Fruit fly (Drosophila melanogaster) ovary, adult (tissue): ENCODE results near the gene CG32053.

Experiments used
- CG17801 ChIP-seq: fragments of 200-800 bp; optimal IDR thresholded peaks from 2 replicates; lab custom pipeline; 2019; ENCODE audit warnings: missing biosample characterization, mild to moderate bottlenecking, missing genetic modification characterization, moderate library complexity; ENCODE audit not compliant: partially characterized antibody

The CG32053 gene

DNA sequence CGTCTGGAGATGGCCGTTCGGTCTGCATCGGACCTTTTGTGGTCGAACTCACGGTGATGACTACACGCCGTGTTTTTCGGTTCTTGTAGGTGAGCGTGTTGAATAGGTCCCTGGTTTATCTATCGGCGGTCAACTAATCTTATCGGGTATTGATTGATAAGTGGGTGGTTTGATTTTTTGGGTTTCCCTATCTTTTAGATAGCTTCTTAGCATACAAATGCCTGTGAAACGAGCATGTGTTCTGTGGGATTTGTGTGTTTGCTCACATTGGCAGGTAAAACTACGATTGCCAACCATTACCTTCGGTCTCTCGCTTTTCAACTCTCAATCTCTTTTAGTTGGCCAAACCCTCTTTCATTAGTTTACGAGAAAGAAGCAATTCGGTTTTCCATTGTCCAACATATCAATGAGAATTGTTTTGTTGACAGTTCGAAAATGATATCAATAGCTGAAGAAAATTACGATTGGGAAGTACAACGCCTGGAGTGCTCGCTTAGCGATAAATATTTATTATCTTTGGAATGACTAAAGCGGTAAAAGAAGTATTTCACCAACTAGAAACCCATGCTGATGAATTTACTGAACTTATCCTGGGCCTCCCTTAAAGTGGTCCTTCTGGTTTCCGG is at the start of gene CG32053:
Gene CG32053, minus strand, starts transcription at position 69 of the 626 bp plus-strand sequence.
- TF ChIP-seq CG17801, result no peak

DNA sequence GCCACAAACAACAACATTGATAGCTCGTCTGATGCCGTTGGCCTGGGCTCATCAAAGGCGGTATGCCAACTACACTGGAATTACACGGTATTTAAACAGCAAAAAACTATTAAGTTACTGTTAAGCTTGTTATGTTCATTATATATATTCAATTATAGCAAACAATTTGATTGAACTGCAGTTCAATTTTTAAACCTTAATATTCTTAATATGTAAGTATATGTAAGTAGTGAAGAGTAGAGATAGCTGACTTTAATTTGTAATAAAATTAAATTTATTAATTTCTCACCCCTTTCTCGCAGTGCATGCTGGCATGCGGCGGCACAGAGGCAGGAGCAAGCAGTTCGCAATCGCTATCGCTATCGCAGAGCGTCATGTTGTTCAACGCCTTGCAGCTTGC is 18.2 kb upstream of the CG32053 start:
- TF ChIP-seq CG17801, result no peak

DNA sequence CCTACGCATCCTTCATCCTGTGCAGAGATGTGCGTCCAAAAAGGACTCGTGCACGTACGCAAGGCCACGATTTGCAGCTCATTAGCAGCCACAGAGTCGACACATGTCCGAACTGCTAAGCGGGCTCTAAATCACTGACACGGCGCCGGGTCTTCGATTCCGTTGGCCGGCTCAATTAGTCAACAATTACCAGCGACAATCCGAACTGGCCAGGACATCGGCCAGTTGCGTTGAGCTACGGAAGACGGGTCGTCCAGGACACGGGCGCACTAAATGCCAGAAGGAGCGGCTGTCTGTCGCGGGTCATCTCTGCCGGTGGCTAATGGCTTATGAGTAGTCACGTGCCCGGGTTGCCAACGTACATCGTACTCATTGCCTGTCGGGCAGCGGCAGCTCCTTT is 13.7 kb upstream of the CG32053 start:
- TF ChIP-seq CG17801, result no peak

DNA sequence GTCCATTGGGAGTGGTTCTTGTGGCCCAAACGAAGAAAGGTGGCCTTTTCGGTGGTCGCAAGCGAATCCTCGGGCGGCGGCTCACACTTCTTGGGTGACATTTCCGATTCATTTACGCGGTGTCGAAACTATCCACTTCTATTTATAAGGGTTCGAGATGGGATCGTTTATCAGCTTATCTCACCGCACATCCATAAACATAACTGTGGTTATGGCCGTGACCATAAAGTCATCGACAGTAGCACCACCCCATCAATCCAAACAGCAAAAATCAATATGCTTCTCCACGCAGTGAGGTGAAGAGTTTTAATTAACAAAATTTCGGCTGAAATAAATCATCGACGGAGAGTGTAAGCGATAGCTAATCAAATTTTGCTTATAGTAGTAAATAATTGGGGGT is 8.6 kb upstream of the CG32053 start, which contains the start of gene CG42826:
Gene CG42826, minus strand, starts transcription at position 101 of the 400 bp plus-strand sequence.
- no peak for TF ChIP-seq CG17801

DNA sequence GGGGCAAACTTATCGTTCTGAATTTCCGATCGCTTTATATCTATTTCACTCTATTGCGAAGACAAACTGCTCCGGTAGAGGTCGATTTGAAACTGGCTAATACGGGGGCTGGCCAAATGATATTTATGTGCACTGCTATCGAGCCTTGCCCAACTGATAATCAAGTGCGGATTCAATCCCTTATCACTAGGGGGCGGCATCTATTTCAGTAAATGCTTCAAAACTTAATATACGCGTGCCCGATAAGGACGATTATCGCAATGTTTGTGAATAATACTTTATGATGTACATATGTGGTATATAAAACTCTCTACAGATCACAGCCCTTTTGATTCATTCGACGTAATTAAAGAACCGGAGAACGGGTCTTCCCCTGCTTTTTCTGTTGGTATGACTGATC is 5.9 kb upstream of the CG32053 start, which contains the start of gene Srg2:
Gene Srg2, minus strand, starts transcription at position 101 of the 400 bp plus-strand sequence.
- TF ChIP-seq CG17801, result no peak

DNA sequence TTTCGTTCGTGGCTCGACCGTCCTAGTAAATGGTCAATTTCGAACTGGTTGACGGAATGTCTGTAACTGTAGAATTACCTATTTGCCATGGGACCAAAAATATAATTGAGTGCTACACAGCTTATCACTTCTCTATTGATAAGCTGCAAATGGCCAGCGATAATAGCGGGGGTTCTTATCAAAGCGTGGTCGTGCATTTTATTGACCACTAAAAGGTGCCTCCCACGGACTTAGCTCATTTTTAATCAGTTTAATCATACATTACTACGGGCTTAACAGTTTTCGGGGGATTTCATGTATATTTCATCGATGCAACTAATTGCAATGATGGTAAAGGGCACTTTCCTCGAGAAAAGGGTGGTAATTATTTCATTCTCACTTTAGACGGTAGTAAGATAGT is 2.6 kb upstream of the CG32053 start, which contains the start of gene CG32054:
Gene CG32054, minus strand, starts transcription at position 17 of the 400 bp plus-strand sequence.
- no peak for TF ChIP-seq CG17801

DNA sequence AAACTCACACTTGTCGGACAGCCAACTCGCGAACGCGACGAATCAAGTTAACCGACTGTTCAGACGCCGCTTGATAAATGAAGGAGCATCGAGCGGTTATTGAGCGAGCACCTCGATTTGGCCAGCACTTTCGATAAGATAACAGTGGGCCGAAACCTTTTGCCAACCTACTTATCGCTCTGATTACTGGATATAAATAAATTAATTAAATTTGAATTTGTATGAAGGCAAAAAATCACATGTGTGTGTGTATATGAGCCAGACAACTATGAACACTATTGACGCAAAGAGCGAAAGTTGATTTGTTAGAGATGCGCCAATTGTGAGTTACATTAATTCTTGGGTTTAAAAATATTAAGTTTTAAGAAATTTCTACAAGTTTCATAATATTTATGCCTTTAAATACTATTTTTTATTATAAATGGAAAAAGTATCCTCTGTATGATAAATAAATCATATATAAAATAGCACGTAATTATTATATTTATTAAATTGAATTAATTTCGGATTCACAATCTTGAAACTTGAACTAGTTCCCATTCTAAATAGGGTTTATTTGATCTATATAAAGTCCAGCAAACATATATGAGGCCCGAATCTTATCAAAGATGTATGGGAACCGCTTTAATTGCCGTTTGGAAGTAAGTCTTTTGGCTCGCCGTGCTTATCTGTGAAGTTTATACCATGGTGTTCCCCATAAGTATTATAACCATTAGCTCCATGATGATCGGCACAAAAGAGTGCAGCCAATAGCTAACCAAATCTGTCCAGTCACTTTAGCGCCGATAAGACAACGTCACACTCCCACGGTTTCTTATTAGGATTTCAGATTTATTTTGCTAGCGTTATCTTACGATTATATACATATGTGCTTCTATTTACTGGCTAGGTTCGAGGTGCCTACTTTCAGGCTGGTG is 2.5 kb downstream of the CG32053 start, which contains the start of gene CG14160:
Gene CG14160, minus strand, starts transcription at position 51 of the 917 bp plus-strand sequence.
- TF ChIP-seq CG17801, result no peak

DNA sequence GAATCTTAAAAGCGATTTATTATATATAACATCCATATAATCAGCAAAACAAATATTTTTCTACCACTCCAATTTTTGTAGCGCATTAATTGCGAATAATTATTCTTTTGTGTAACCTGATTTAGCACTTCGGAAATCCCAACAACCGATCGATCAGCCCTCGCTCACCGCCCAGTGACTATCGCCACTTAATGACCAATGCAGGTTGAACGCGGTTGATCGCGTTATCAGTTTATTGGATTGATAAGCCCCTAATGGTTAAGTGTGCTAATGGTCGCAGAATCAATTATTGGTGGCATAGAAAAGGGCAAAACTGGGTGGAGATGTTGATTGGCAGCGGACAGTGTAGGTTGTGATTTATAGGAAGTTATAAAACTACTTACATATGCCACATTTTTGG is 3.7 kb downstream of the CG32053 start:
- TF ChIP-seq CG17801, result no peak

DNA sequence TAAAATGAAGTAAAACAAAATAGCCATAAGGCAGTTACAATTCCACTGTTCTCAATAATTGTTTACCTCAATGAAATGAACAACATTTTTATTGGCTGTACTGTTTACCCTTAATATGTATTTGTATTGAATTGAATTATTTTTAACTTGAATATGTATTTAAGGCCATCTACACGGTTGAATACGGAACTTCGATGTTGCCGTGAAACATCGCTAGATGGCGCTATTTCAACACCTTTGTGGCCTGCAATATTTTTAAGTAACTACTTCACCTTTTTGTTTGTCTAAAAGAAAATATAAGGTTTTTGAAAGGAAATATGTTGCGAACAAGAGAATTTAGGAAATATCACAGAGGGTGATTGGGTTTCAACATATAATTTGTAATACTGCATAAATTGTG is 13.6 kb downstream of the CG32053 start:
- TF ChIP-seq CG17801, result no peak

DNA sequence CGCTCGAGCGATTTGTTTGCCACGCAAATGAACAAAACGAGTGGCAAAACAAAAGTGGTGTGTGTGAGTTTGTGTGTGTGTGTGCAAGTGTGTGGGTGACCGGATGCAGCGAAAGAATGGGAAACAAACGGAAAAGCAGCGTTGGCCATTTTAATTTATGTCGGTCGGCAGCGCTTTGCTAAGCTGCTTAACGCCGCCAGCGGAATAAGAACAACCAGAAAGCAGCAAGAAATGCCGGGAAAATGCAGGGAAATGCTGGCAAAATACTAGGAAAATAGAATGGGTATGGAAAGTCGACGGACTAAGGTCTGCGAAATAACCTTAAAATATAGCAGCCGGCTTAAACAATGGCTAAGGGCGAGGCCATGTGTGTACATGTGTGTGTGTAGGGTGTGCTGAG is 39.6 kb downstream of the CG32053 start:
- no peak for TF ChIP-seq CG17801
